ENCODE assay signal across 2 worm cellular contexts in the genomic region with DNA sequence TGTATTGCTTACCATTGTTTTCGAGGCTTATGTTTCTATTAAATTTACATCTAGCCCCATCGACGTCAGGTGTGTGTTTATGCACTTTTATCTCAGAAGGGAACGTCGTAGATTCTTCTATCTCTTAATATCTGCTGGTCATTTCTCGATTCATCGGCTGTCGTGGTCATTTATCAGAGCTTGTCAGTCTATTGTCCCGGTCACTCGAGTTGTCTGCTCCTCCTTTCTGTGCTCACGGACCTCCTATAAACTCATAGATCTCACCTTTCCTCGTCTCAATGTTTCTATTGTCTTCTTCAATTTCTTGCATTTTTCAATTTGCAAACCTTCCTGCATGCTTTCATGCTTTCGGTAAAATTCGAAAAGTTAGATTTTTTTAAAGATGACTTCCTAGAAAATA.
A peak's percentile ranks its signal among the peaks of the same experiment; 100 is the strongest.
TF ChIP-seq lines count a peak whose summit lies in the region.

No protein-coding gene starts in this region.

TF ChIP-seq in whole organism, late embryonic, 69 proteins besides CTCF, POLR2A, EP300 and RAD21:
- TF ChIP-seq unc-55 (GFP tag; optimal IDR thresholded peaks at IDR 0.05; lab: Kevin White, UChicago) (peak; percentile 82), sdc-2 (tag; optimal IDR thresholded peaks at IDR 0.05; lab: Kevin White, UChicago) (no peak)

TF ChIP-seq in whole organism, mixed stage, embryonic, 35 proteins besides CTCF, POLR2A, EP300 and RAD21:
- no peak for TF ChIP-seq nhr-2 (tag; optimal IDR thresholded peaks at IDR 0.05; lab: Kevin White, UChicago)
- TF ChIP-seq elt-1 (tag; optimal IDR thresholded peaks at IDR 0.05; lab: Kevin White, UChicago; ENCODE audit: borderline replicate concordance, insufficient read depth) = no peak
- no peak for TF ChIP-seq ceh-39 (tag; optimal IDR thresholded peaks at IDR 0.05; lab: Kevin White, UChicago)
- no peak for TF ChIP-seq ham-2 (GFP tag; optimal IDR thresholded peaks at IDR 0.05; lab: Kevin White, UChicago)
- TF ChIP-seq nhr-237 (tag; optimal IDR thresholded peaks at IDR 0.05; lab: Kevin White, UChicago) = no peak
- TF ChIP-seq elt-3 (tag; optimal IDR thresholded peaks at IDR 0.05; lab: Kevin White, UChicago) = no peak
- no peak for TF ChIP-seq ztf-11 (tag; optimal IDR thresholded peaks at IDR 0.05; lab: Kevin White, UChicago)
- TF ChIP-seq hlh-1 (tag; optimal IDR thresholded peaks at IDR 0.05; lab: Kevin White, UChicago) = peak; percentile 89
- TF ChIP-seq lin-32 (GFP tag; optimal IDR thresholded peaks at IDR 0.05; lab: Kevin White, UChicago) = no peak
- TF ChIP-seq ces-1 (GFP tag; optimal IDR thresholded peaks at IDR 0.05; lab: Kevin White, UChicago) = no peak
- TF ChIP-seq lin-13 (tag; optimal IDR thresholded peaks at IDR 0.05; lab: Kevin White, UChicago) = no peak
- TF ChIP-seq sem-2 (GFP tag; optimal IDR thresholded peaks at IDR 0.05; lab: Kevin White, UChicago) = no peak
- no peak for TF ChIP-seq ceh-43 (GFP tag; optimal IDR thresholded peaks at IDR 0.05; lab: Kevin White, UChicago)
- peak; percentile 97 for TF ChIP-seq unc-62 (GFP tag; optimal IDR thresholded peaks at IDR 0.05; lab: Kevin White, UChicago)
- TF ChIP-seq cnd-1 (tag; optimal IDR thresholded peaks at IDR 0.05; lab: Kevin White, UChicago) = no peak
- TF ChIP-seq unc-120 (tag; optimal IDR thresholded peaks at IDR 0.05; lab: Kevin White, UChicago; ENCODE audit: poor library complexity, severe bottlenecking) = no peak
- no peak for TF ChIP-seq ceh-83 (GFP tag; optimal IDR thresholded peaks at IDR 0.05; lab: Kevin White, UChicago)
- peak; percentile 40 for TF ChIP-seq mab-5 (tag; optimal IDR thresholded peaks at IDR 0.05; lab: Kevin White, UChicago)
- TF ChIP-seq M03D4.4 (tag; optimal IDR thresholded peaks at IDR 0.05; lab: Kevin White, UChicago) = no peak
